Worm (Caenorhabditis elegans) whole organism, L2 larva: Measurements from ENCODE around the gene F47G9.6.
A peak's percentile ranks its signal among the peaks of the same experiment; 100 is the strongest.

Experiments used
- C34F6.9 ChIP-seq: fragments of 150-350 bp; optimal IDR thresholded peaks from 2 replicates; lab custom pipeline; 2014; ENCODE audit warnings: missing biosample characterization, missing genetic modification characterization
- F13H6.1 ChIP-seq: sonication (generic microtip); optimal IDR thresholded peaks from 2 replicates; lab custom pipeline; 2016; ENCODE audit warnings: missing genetic modification characterization, missing compliant biosample characterization
- R02D3.7 ChIP-seq: fragments of 150-350 bp; optimal IDR thresholded peaks from 2 replicates; lab custom pipeline; 2014; ENCODE audit warnings: missing biosample characterization, missing genetic modification characterization
- Y55F3AM.14 ChIP-seq: fragments of 200-800 bp; sonication (Bioruptor generic); optimal IDR thresholded peaks from 2 replicates; lab custom pipeline; 2018; ENCODE audit warnings: mild to moderate bottlenecking, missing genetic modification characterization, missing compliant biosample characterization
- alr-1 ChIP-seq: fragments of 150-350 bp; optimal IDR thresholded peaks from 2 replicates; lab custom pipeline; 2014; ENCODE audit warnings: missing biosample characterization, missing genetic modification characterization
- aly-2 ChIP-seq: fragments of 150-350 bp; optimal IDR thresholded peaks from 2 replicates; lab custom pipeline; 2014; ENCODE audit warnings: missing biosample characterization, missing genetic modification characterization
- blmp-1 ChIP-seq: sonication (generic microtip); optimal IDR thresholded peaks from 2 replicates; lab custom pipeline; 2017; ENCODE audit warnings: missing genetic modification characterization, mild to moderate bottlenecking, missing compliant biosample characterization, antibody characterized with exemption, moderate library complexity; ENCODE audit not compliant: insufficient read depth
- ceh-16 ChIP-seq: fragments of 150-350 bp; optimal IDR thresholded peaks from 2 replicates; lab custom pipeline; 2014; ENCODE audit warnings: missing biosample characterization, missing genetic modification characterization
- crh-2 ChIP-seq: sonication (generic microtip); optimal IDR thresholded peaks from 2 replicates; lab custom pipeline; 2017; ENCODE audit warnings: missing biosample characterization, missing genetic modification characterization
- dmd-4 ChIP-seq: sonication (generic microtip); optimal IDR thresholded peaks from 2 replicates; lab custom pipeline; 2017; ENCODE audit warnings: missing biosample characterization, missing genetic modification characterization
- egl-27 ChIP-seq: sonication (generic microtip); optimal IDR thresholded peaks from 3 replicates; lab custom pipeline; 2017; ENCODE audit warnings: missing biosample characterization, missing genetic modification reagents, missing genetic modification characterization
- fos-1 ChIP-seq: fragments of 150-350 bp; optimal IDR thresholded peaks from 2 replicates; lab custom pipeline; 2014; ENCODE audit warnings: missing biosample characterization, missing genetic modification characterization
- gmeb-1 ChIP-seq: fragments of 150-350 bp; optimal IDR thresholded peaks from 2 replicates; lab custom pipeline; 2014; ENCODE audit warnings: missing biosample characterization, missing genetic modification characterization
- lin-11 ChIP-seq: fragments of 150-350 bp; sonication (generic microtip); optimal IDR thresholded peaks from 2 replicates; lab custom pipeline; 2014; ENCODE audit warnings: missing biosample characterization, missing genetic modification characterization, inconsistent platforms, mixed read lengths
- lin-13 ChIP-seq: fragments of 150-350 bp; optimal IDR thresholded peaks from 2 replicates; lab custom pipeline; 2014; ENCODE audit warnings: missing biosample characterization, missing genetic modification reagents, missing genetic modification characterization
- lsy-2 ChIP-seq, 2 experiments: fragments of 150-350 bp in 1 of 2; sonication (generic microtip) in 1 of 2; optimal IDR thresholded peaks; 2 replicates each; lab custom pipeline; 2014 to 2017; ENCODE audit warnings: missing biosample characterization in 2 of 2, missing genetic modification characterization in 2 of 2
- mab-5 ChIP-seq: fragments of 150-350 bp; optimal IDR thresholded peaks from 2 replicates; lab custom pipeline; 2014; ENCODE audit warnings: missing biosample characterization, missing genetic modification characterization
- mbf-1 ChIP-seq: sonication (generic microtip); optimal IDR thresholded peaks from 2 replicates; lab custom pipeline; 2017; ENCODE audit warnings: missing biosample characterization, missing genetic modification characterization
- mdl-1 ChIP-seq, 2 experiments: fragments of 150-350 bp in 1 of 2; sonication (generic microtip) in 1 of 2; optimal IDR thresholded peaks; 2 replicates each; lab custom pipeline; 2017; ENCODE audit warnings: missing biosample characterization in 2 of 2, missing genetic modification characterization in 2 of 2
- nhr-10 ChIP-seq: sonication (generic microtip); optimal IDR thresholded peaks from 2 replicates; lab custom pipeline; 2017; ENCODE audit warnings: missing biosample characterization, missing genetic modification characterization
- nhr-11 ChIP-seq: fragments of 150-350 bp; optimal IDR thresholded peaks from 2 replicates; lab custom pipeline; 2014; ENCODE audit warnings: missing biosample characterization, missing genetic modification characterization
- nhr-129 ChIP-seq: fragments of 150-350 bp; optimal IDR thresholded peaks from 2 replicates; lab custom pipeline; 2014; ENCODE audit warnings: missing biosample characterization, missing genetic modification characterization
- nhr-21 ChIP-seq: fragments of 150-350 bp; optimal IDR thresholded peaks from 2 replicates; lab custom pipeline; 2014; ENCODE audit warnings: missing biosample characterization, missing genetic modification characterization
- nhr-25 ChIP-seq: fragments of 150-350 bp; sonication (generic microtip); optimal IDR thresholded peaks from 3 replicates; lab custom pipeline; 2014; ENCODE audit warnings: missing biosample characterization, missing genetic modification characterization
- nhr-6 ChIP-seq: fragments of 150-350 bp; optimal IDR thresholded peaks from 2 replicates; lab custom pipeline; 2014; ENCODE audit warnings: missing biosample characterization, missing genetic modification characterization
- nhr-77 ChIP-seq: fragments of 150-350 bp; optimal IDR thresholded peaks from 2 replicates; lab custom pipeline; 2014; ENCODE audit warnings: missing biosample characterization, missing genetic modification characterization
- sem-4 ChIP-seq: fragments of 150-350 bp; optimal IDR thresholded peaks from 2 replicates; lab custom pipeline; 2014; ENCODE audit warnings: missing biosample characterization, missing genetic modification reagents, missing genetic modification characterization
- sma-3 ChIP-seq: sonication (generic microtip); optimal IDR thresholded peaks from 2 replicates; lab custom pipeline; 2016; ENCODE audit warnings: missing genetic modification reagents, missing genetic modification characterization, missing compliant biosample characterization
- sma-9 ChIP-seq, 2 experiments: fragments of 150-350 bp in 1 of 2; sonication (generic microtip) in 1 of 2; optimal IDR thresholded peaks; 2 replicates each; lab custom pipeline; 2014 to 2016; ENCODE audit warnings: missing genetic modification characterization in 2 of 2, mild to moderate bottlenecking in 1 of 2, missing biosample characterization in 1 of 2, missing compliant biosample characterization in 1 of 2, missing genetic modification reagents in 1 of 2, moderate library complexity in 1 of 2
- snpc-4 ChIP-seq: fragments of 150-350 bp; optimal IDR thresholded peaks from 2 replicates; lab custom pipeline; 2014; ENCODE audit warnings: missing biosample characterization, missing genetic modification characterization
- unc-39 ChIP-seq: fragments of 150-350 bp; optimal IDR thresholded peaks from 2 replicates; lab custom pipeline; 2014; ENCODE audit warnings: missing biosample characterization, missing genetic modification characterization
- unc-55 ChIP-seq: fragments of 150-350 bp; sonication (generic microtip); optimal IDR thresholded peaks from 3 replicates; lab custom pipeline; 2014; ENCODE audit warnings: missing biosample characterization, missing genetic modification reagents, missing genetic modification characterization
- unc-62 ChIP-seq: fragments of 150-350 bp; optimal IDR thresholded peaks from 2 replicates; lab custom pipeline; 2014; ENCODE audit warnings: missing biosample characterization, missing genetic modification reagents, missing genetic modification characterization
- zag-1 ChIP-seq: fragments of 150-350 bp; optimal IDR thresholded peaks from 2 replicates; lab custom pipeline; 2014; ENCODE audit warnings: missing biosample characterization, missing genetic modification characterization
- ztf-1 ChIP-seq: fragments of 200-800 bp; sonication (Bioruptor generic); conservative IDR thresholded peaks from 2 replicates; pipeline ENCODE4 v1.3.6; 2022; ENCODE audit warnings: missing genetic modification characterization, missing compliant biosample characterization
- ztf-11 ChIP-seq: sonication (generic microtip); optimal IDR thresholded peaks from 2 replicates; lab custom pipeline; 2017; ENCODE audit warnings: missing biosample characterization, missing genetic modification characterization
- ztf-4 ChIP-seq: fragments of 150-350 bp; optimal IDR thresholded peaks from 2 replicates; lab custom pipeline; 2014; ENCODE audit warnings: missing biosample characterization, missing genetic modification characterization

F47G9.6 gene

DNA sequence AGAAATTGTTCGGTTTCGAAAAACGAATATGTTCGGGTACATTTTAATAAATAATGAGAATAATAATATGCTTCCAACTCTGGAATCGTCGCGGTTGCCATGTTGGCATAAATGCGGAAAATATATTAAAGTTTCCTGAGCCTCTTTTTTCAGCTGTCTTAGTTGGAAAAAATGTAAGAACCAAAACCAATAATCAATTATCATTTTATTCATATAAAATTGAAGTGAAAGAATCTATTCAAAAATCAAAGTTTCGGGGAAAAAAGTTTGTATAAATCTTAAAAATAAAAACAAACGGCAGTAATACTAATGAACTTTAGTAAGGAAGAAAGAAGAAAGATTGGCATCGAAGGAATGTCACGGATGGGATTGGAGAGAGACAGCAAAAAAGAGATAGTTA lies 24.3 kb upstream of the F47G9.6 start, which contains the start of gene srh-45:
Gene srh-45, minus strand, starts transcription at position 101 of the 400 bp plus-strand sequence.
- TF ChIP-seq ztf-4 (no peak), nhr-129 (tag; lab: Kevin White, UChicago) (no peak), sem-4 (tag; lab: Kevin White, UChicago) (no peak), lin-13 (GFP tag; lab: Kevin White, UChicago) (no peak), Y55F3AM.14 (no peak), dmd-4 (tag; lab: Kevin White, UChicago) (no peak)

ce11 chrV:11307781-11308180 lies 21.4 kb upstream of the F47G9.6 start:
- TF ChIP-seq F13H6.1 (tag; lab: Kevin White, UChicago) (peak; percentile 55), mab-5 (peak; percentile 65), C34F6.9 (tag; lab: Kevin White, UChicago) (peak; percentile 1), snpc-4 (tag; lab: Kevin White, UChicago) (no peak), lin-11 (no peak), sma-9 (GFP tag; optimal IDR thresholded peaks at IDR 0.05; lab: Kevin White, UChicago) (peak; percentile 48), sma-9 (tag; optimal IDR thresholded peaks at IDR 0.05; lab: Kevin White, UChicago) (no peak), mbf-1 (tag; lab: Kevin White, UChicago) (no peak)

- TF ChIP-seq lin-11, result no peak
- no peak for TF ChIP-seq mbf-1 (tag; lab: Kevin White, UChicago)
- TF ChIP-seq unc-62 (GFP tag; lab: Kevin White, UChicago), result no peak
- no peak for TF ChIP-seq alr-1
- no peak for TF ChIP-seq egl-27
- TF ChIP-seq aly-2 (tag; lab: Kevin White, UChicago), result no peak
- no peak for TF ChIP-seq ceh-16 (tag; lab: Kevin White, UChicago)
- no peak for TF ChIP-seq ztf-1 (GFP tag; lab: Robert Waterston, UW)
- TF ChIP-seq zag-1 (tag; lab: Kevin White, UChicago), result no peak
These were observed 20.9 kb upstream of the F47G9.6 start, which contains the start of gene snf-11 for ce11 chrV:11308346-11308745. Gene snf-11, minus strand, starts transcription at chrV:11308446.

ce11 chrV:11308915-11309314 lies 20.3 kb upstream of the F47G9.6 start:
- TF ChIP-seq lsy-2 (tag; optimal IDR thresholded peaks at IDR 0.05; lab: Kevin White, UChicago) (peak in 1 of 2 experiments; percentile 22), C34F6.9 (tag; lab: Kevin White, UChicago) (peak; percentile 18), zag-1 (tag; lab: Kevin White, UChicago) (peak; percentile 12), mdl-1 (tag; optimal IDR thresholded peaks at IDR 0.05; lab: Kevin White, UChicago) (no peak), sma-9 (GFP tag; optimal IDR thresholded peaks at IDR 0.05; lab: Kevin White, UChicago) (peak; percentile 76), sma-9 (tag; optimal IDR thresholded peaks at IDR 0.05; lab: Kevin White, UChicago) (no peak), ztf-1 (GFP tag; lab: Robert Waterston, UW) (no peak), ztf-4 (no peak), nhr-21 (no peak), ceh-16 (tag; lab: Kevin White, UChicago) (no peak), nhr-129 (tag; lab: Kevin White, UChicago) (peak; percentile 56), unc-39 (no peak), F13H6.1 (tag; lab: Kevin White, UChicago) (peak; percentile 80)

- TF ChIP-seq unc-62 (GFP tag; lab: Kevin White, UChicago) (no peak), nhr-10 (tag; lab: Kevin White, UChicago) (no peak), nhr-25 (tag; lab: Kevin White, UChicago) (peak; percentile 55), nhr-129 (tag; lab: Kevin White, UChicago) (no peak), blmp-1 (tag; lab: Kevin White, UChicago) (peak; percentile 55), ztf-1 (GFP tag; lab: Robert Waterston, UW) (no peak), egl-27 (no peak), lsy-2 (tag; optimal IDR thresholded peaks at IDR 0.05; lab: Kevin White, UChicago) (no peak), sma-9 (GFP tag; optimal IDR thresholded peaks at IDR 0.05; lab: Kevin White, UChicago) (peak; percentile 32), sma-9 (tag; optimal IDR thresholded peaks at IDR 0.05; lab: Kevin White, UChicago) (no peak), crh-2 (peak; percentile 36), fos-1 (tag; lab: Kevin White, UChicago) (peak; percentile 97), unc-55 (no peak), nhr-11 (tag; lab: Kevin White, UChicago) (no peak), unc-39 (no peak), nhr-6 (tag; lab: Kevin White, UChicago) (no peak), R02D3.7 (tag; lab: Kevin White, UChicago) (no peak), gmeb-1 (tag; lab: Kevin White, UChicago) (no peak), sma-3 (peak; percentile 61), ztf-11 (tag; lab: Kevin White, UChicago) (no peak), nhr-21 (no peak), nhr-77 (tag; lab: Kevin White, UChicago) (no peak)
These were observed 18.2 kb upstream of the F47G9.6 start, which contains the start of gene T03F7.7 for ce11 chrV:11311013-11311472. Gene T03F7.7, plus strand, starts transcription at chrV:11311422.
